Fruit fly (Drosophila melanogaster): ENCODE data around the gene D12.

DNA sequence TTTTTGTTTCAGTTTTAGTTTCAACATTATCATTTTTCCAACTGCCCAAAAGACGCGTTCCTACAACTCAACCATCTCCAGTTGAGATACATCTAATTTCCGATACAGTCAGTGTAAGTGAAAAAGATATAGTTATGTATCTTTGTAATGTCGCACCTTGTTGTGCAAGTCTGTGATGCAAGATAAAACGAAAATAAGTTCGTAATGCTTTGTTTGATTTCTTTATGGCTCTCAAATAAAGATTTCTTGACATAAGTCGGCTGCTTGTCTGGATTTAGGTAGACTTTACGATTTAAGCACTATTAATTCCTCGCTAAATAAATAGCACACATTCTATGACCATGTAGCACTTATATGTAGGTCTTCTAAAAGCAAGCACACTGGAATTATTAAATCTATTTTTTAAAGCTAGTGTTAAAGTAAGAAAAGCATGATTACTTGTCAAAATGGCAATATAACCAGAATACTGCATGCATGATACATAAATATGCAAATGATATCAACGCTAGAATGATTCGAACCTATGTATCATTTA is 52.1 kb downstream of the D12 start:
- TF ChIP-seq CG8478 (optimal IDR thresholded peaks at IDR 0.05) (no peak), CTCF (optimal IDR thresholded peaks at IDR 0.05) (no peak)
